Fruit fly (Drosophila melanogaster): ENCODE data around the gene CG31869.

DNA sequence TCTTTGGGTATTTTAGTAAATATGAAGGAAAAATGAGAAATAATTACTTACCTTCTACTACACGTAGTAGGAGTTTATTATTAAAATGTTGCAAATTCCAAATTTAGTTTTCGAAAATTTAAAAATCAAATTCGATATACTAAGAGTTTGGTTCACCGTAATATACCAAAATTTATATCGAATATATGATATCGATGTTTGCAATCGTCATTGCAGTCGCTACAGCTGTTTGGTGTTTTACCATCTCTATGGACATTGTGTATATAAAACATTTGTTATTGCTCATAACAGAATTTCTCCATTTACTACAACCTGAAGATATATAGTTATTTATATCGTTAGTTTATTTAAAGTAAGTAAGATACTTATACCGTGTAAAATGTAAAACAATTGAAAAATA, 72.2 kb downstream of the CG31869 start, which contains the start of gene CG6443:
- TF ChIP-seq tai (GFP tag; optimal IDR thresholded peaks at IDR 0.05) (no peak), br (GFP tag; optimal IDR thresholded peaks at IDR 0.05) (no peak)

Measured in whole organism, wandering third instar larva.